Worm (Caenorhabditis elegans) whole organism, L3 larva: ENCODE results near the gene snb-6.

Experiments
- ama-1 ChIP-seq: fragments of 150-350 bp; optimal IDR thresholded peaks from 2 replicates; lab custom pipeline; 2018
- ceh-28 ChIP-seq: fragments of 150-350 bp; optimal IDR thresholded peaks from 2 replicates; lab custom pipeline; 2014; ENCODE audit warnings: missing biosample characterization, missing genetic modification reagents, missing genetic modification characterization
- egl-27 ChIP-seq: sonication (generic microtip); optimal IDR thresholded peaks from 4 replicates; lab custom pipeline; 2017; ENCODE audit warnings: missing biosample characterization, missing genetic modification reagents, missing genetic modification characterization
- elt-1 ChIP-seq: fragments of 150-350 bp; optimal IDR thresholded peaks from 2 replicates; lab custom pipeline; 2014; ENCODE audit warnings: missing biosample characterization, missing genetic modification characterization
- elt-3 ChIP-seq, 3 experiments: fragments of 150-350 bp in 1 of 3; sonication (generic microtip) in 2 of 3; optimal IDR thresholded peaks; 2 replicates in 2 of 3; 4 replicates in 1 of 3; lab custom pipeline; 2014 to 2017; ENCODE audit warnings: missing biosample characterization in 3 of 3, missing genetic modification characterization in 3 of 3
- eor-1 ChIP-seq, 2 experiments: fragments of 150-350 bp; optimal IDR thresholded peaks; 2 replicates each; lab custom pipeline; 2014 to 2018; ENCODE audit warnings: missing biosample characterization in 2 of 2, missing genetic modification characterization in 2 of 2
- hmg-11 ChIP-seq: sonication (generic microtip); optimal IDR thresholded peaks from 2 replicates; lab custom pipeline; 2016; ENCODE audit warnings: missing genetic modification characterization, missing compliant biosample characterization
- jun-1 ChIP-seq: fragments of 150-350 bp; optimal IDR thresholded peaks from 2 replicates; lab custom pipeline; 2014; ENCODE audit warnings: missing biosample characterization, missing genetic modification reagents, missing genetic modification characterization
- lin-39 ChIP-seq: fragments of 150-350 bp; optimal IDR thresholded peaks from 2 replicates; lab custom pipeline; 2018; ENCODE audit warnings: missing biosample characterization, missing genetic modification reagents, missing genetic modification characterization
- mdl-1 ChIP-seq: fragments of 150-350 bp; optimal IDR thresholded peaks from 2 replicates; lab custom pipeline; 2014; ENCODE audit warnings: missing biosample characterization, missing genetic modification characterization
- nfya-1 ChIP-seq: sonication (generic microtip); optimal IDR thresholded peaks from 2 replicates; lab custom pipeline; 2017; ENCODE audit warnings: missing genetic modification characterization, mild to moderate bottlenecking, missing compliant biosample characterization, antibody characterized with exemption, moderate library complexity; ENCODE audit not compliant: insufficient read depth
- nhr-11 ChIP-seq: fragments of 150-350 bp; optimal IDR thresholded peaks from 2 replicates; lab custom pipeline; 2014; ENCODE audit warnings: missing biosample characterization, missing genetic modification characterization
- nhr-12 ChIP-seq: fragments of 150-350 bp; optimal IDR thresholded peaks from 2 replicates; lab custom pipeline; 2014; ENCODE audit warnings: missing biosample characterization, missing genetic modification characterization
- nhr-23 ChIP-seq: fragments of 150-350 bp; optimal IDR thresholded peaks from 2 replicates; lab custom pipeline; 2014; ENCODE audit warnings: missing biosample characterization, missing genetic modification reagents, missing genetic modification characterization
- nhr-237 ChIP-seq: fragments of 150-350 bp; optimal IDR thresholded peaks from 2 replicates; lab custom pipeline; 2014; ENCODE audit warnings: missing biosample characterization, missing genetic modification characterization
- nhr-25 ChIP-seq: sonication (generic microtip); optimal IDR thresholded peaks from 2 replicates; lab custom pipeline; 2017; ENCODE audit warnings: missing biosample characterization, missing genetic modification characterization
- nhr-43 ChIP-seq: sonication (generic microtip); optimal IDR thresholded peaks from 2 replicates; lab custom pipeline; 2016; ENCODE audit warnings: mild to moderate bottlenecking, missing genetic modification characterization, missing compliant biosample characterization; ENCODE audit not compliant: poor library complexity, severe bottlenecking
- nhr-76 ChIP-seq: fragments of 150-350 bp; sonication (generic microtip); optimal IDR thresholded peaks from 5 replicates; lab custom pipeline; 2014; ENCODE audit warnings: missing biosample characterization, missing genetic modification characterization
- pha-4 ChIP-seq: fragments of 150-350 bp; optimal IDR thresholded peaks from 2 replicates; lab custom pipeline; 2014; ENCODE audit warnings: missing biosample characterization, missing genetic modification reagents, missing genetic modification characterization
- zag-1 ChIP-seq: fragments of 150-350 bp; optimal IDR thresholded peaks from 2 replicates; lab custom pipeline; 2014; ENCODE audit warnings: missing biosample characterization, missing genetic modification characterization

The snb-6 gene

ce11 chrII:8814231-8814630 is 45.3 kb downstream of the snb-6 start:
- TF ChIP-seq nhr-43 (tag; lab: Kevin White, UChicago), result peak; percentile 25
- TF ChIP-seq elt-3 (tag; optimal IDR thresholded peaks at IDR 0.05; lab: Kevin White, UChicago), result peak in 1 of 3 experiments; percentile 20
- no peak for TF ChIP-seq hmg-11 (tag; lab: Kevin White, UChicago)

- peak; percentile 61 for TF ChIP-seq jun-1
- TF ChIP-seq elt-3 (tag; optimal IDR thresholded peaks at IDR 0.05; lab: Kevin White, UChicago), result peak in 2 of 3 experiments; percentile 60 to 88
- no peak for TF ChIP-seq egl-27 (tag; lab: Kevin White, UChicago)
- TF ChIP-seq eor-1 (tag; optimal IDR thresholded peaks at IDR 0.05; lab: Kevin White, UChicago), result no peak
- TF ChIP-seq nhr-23 (tag; lab: Kevin White, UChicago), result peak; percentile 86
- peak; percentile 27 for TF ChIP-seq ceh-28 (tag; lab: Kevin White, UChicago)
- TF ChIP-seq nhr-25 (tag; lab: Kevin White, UChicago), result peak; percentile 73
- TF ChIP-seq elt-1 (tag; lab: Kevin White, UChicago), result peak; percentile 55
- TF ChIP-seq zag-1 (tag; lab: Kevin White, UChicago), result no peak
- TF ChIP-seq nhr-11 (tag; lab: Kevin White, UChicago), result peak; percentile 30
- peak; percentile 22 for TF ChIP-seq lin-39
- no peak for TF ChIP-seq nhr-12 (tag; lab: Kevin White, UChicago)
- TF ChIP-seq nfya-1 (tag; lab: Kevin White, UChicago), result peak; percentile 21
- TF ChIP-seq nhr-76 (tag; lab: Kevin White, UChicago), result peak; percentile 30
- peak; percentile 98 for TF ChIP-seq nhr-43 (tag; lab: Kevin White, UChicago)
Measured at ce11 chrII:8813659-8814058, 45.8 kb downstream of the snb-6 start.

ce11 chrII:8812346-8812745 is 47.1 kb downstream of the snb-6 start:
- TF ChIP-seq mdl-1 (tag; lab: Kevin White, UChicago), result no peak
- TF ChIP-seq hmg-11 (tag; lab: Kevin White, UChicago), result no peak
- TF ChIP-seq, all 47 proteins: peak for 0

ce11 chrII:8811825-8812224 is 47.7 kb downstream of the snb-6 start:
- peak; percentile 9 for TF ChIP-seq nhr-43 (tag; lab: Kevin White, UChicago)
- TF ChIP-seq ama-1 (lab: Kevin White, UChicago), result peak; percentile 91
- peak; percentile 3 for TF ChIP-seq nhr-25 (tag; lab: Kevin White, UChicago)
- peak; percentile 23 for TF ChIP-seq lin-39
- TF ChIP-seq nhr-237 (tag; lab: Kevin White, UChicago), result no peak
- TF ChIP-seq ceh-28 (tag; lab: Kevin White, UChicago), result no peak

- TF ChIP-seq pha-4 (tag; lab: Kevin White, UChicago), result peak; percentile 66
- TF ChIP-seq nhr-23 (tag; lab: Kevin White, UChicago), result peak; percentile 7
- no peak for TF ChIP-seq ceh-28 (tag; lab: Kevin White, UChicago)
Measured at ce11 chrII:8810679-8811413, 48.6 kb downstream of the snb-6 start, which contains the start of the genes F46C5.9 and rer-1. TSS of gene F46C5.9 (minus strand) at chrII:8810729. TSS of gene rer-1 (plus strand) at chrII:8811370.
